Worm (Caenorhabditis elegans) whole organism, late embryonic: ENCODE measurements around the gene ZK1127.5.

Source experiments
- C08G9.2 ChIP-seq: sonication (generic microtip); optimal IDR thresholded peaks from 2 replicates; lab custom pipeline; 2016; ENCODE audit warnings: mild to moderate bottlenecking, missing genetic modification characterization, moderate library complexity, missing compliant biosample characterization
- ceh-24 ChIP-seq: sonication (generic microtip); optimal IDR thresholded peaks from 2 replicates; lab custom pipeline; 2016; ENCODE audit warnings: mild to moderate bottlenecking, missing genetic modification characterization, missing compliant biosample characterization
- fkh-10 ChIP-seq: fragments of 150-350 bp; optimal IDR thresholded peaks from 2 replicates; lab custom pipeline; 2014; ENCODE audit warnings: missing biosample characterization, missing genetic modification reagents, missing genetic modification characterization
- pat-9 ChIP-seq: fragments of 200-800 bp; sonication (Bioruptor generic); optimal IDR thresholded peaks from 2 replicates; lab custom pipeline; 2018; ENCODE audit warnings: mild to moderate bottlenecking, missing genetic modification characterization, moderate library complexity, missing compliant biosample characterization
- pha-4 ChIP-seq: fragments of 150-350 bp; optimal IDR thresholded peaks from 2 replicates; lab custom pipeline; 2018; ENCODE audit warnings: missing biosample characterization, missing genetic modification reagents, missing genetic modification characterization
- ztf-16 ChIP-seq: sonication (generic microtip); optimal IDR thresholded peaks from 2 replicates; lab custom pipeline; 2017; ENCODE audit warnings: missing genetic modification characterization, missing compliant biosample characterization

DNA sequence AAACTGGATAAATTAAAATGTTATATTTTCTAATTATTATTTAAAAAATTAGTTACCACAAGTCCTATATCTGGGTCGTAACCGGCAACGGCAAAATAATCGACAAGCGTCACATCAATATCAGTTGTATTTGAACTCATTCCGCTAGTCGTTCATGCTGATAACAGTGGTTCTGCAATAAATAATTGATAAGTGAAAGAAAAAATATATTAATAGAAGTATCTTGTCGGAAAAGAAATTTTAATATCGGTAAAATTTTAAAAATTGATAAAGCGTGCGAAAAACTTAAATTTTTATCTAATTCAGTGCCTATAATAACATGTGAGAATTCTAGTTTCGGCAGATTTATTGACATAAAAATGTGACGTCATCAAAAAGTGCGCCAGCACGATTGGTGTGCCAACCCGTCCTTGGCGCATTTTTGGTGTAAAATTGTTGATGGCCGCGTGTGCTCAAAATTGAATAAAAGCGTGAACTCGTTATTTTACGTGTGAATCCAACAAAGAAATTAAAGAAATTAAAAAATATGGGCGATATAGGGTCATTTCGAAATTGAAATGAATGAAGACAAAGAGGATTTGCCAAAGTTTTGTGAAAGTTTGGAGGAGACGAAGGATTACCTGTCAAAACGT is 28.0 kb upstream of the ZK1127.5 start, which contains the start of the genes lst-6 and lst-5:
- TF ChIP-seq fkh-10 (GFP tag; lab: Kevin White, UChicago): no peak
- no peak for TF ChIP-seq ceh-24 (tag; lab: Kevin White, UChicago)
- TF ChIP-seq pat-9: no peak
- TF ChIP-seq C08G9.2 (tag; lab: Kevin White, UChicago): no peak
- no peak for TF ChIP-seq pha-4
- no peak for TF ChIP-seq ztf-16 (tag; lab: Kevin White, UChicago)
